Fruit fly (Drosophila melanogaster): Measurements from ENCODE around the gene Ent3.
A peak's percentile ranks its signal among the peaks of the same experiment; 100 is the strongest.

Gene Ent3

dm6 chr3L:12853423-12853822, at the start of gene Ent3:
TSS of gene Ent3 (plus strand) at chr3L:12853646.
- no peak for TF ChIP-seq CG9139 (GFP tag; optimal IDR thresholded peaks at IDR 0.05)
- TF ChIP-seq CG10631 (GFP tag; optimal IDR thresholded peaks at IDR 0.05): no peak
- TF ChIP-seq Eip78C (GFP tag): no peak
- no peak for TF ChIP-seq topi (GFP tag; optimal IDR thresholded peaks at IDR 0.05)
- TF ChIP-seq Hr39 (GFP tag; optimal IDR thresholded peaks at IDR 0.05): no peak
- TF ChIP-seq CG34406 (GFP tag; optimal IDR thresholded peaks at IDR 0.05): no peak
- no peak for TF ChIP-seq CG6808 (GFP tag; optimal IDR thresholded peaks at IDR 0.05)
- no peak for TF ChIP-seq Blimp-1 (GFP tag; optimal IDR thresholded peaks at IDR 0.05)

- peak; percentile 44; the same call in 2 of the 3 replicates for TF ChIP-seq CG6163 (GFP tag; IDR thresholded peaks at IDR 0.05)
- peak; percentile 22; the same call in 1 of the 3 replicates for TF ChIP-seq CG8119 (GFP tag; IDR thresholded peaks at IDR 0.05)
- no peak for TF ChIP-seq CG6792 (GFP tag; optimal IDR thresholded peaks at IDR 0.05)
- peak; percentile 53 for TF ChIP-seq fkh (GFP tag; optimal IDR thresholded peaks at IDR 0.05)
- no peak for TF ChIP-seq CG34406 (GFP tag; optimal IDR thresholded peaks at IDR 0.05)
- no peak for TF ChIP-seq Hr39 (GFP tag; optimal IDR thresholded peaks at IDR 0.05)
- TF ChIP-seq Hr38 (GFP tag; optimal IDR thresholded peaks at IDR 0.05): no peak
- no peak for TF ChIP-seq dac (GFP tag; optimal IDR thresholded peaks at IDR 0.05)
- TF ChIP-seq eg (GFP tag; IDR thresholded peaks at IDR 0.05): no peak
- TF ChIP-seq CG11902 (GFP tag; optimal IDR thresholded peaks at IDR 0.05): no peak
- peak; percentile 37 for TF ChIP-seq Eip78C (GFP tag)
- TF ChIP-seq CG15336 (GFP tag; IDR thresholded peaks at IDR 0.05): peak; percentile 16; the same call in 1 of the 2 replicates
- peak; percentile 30 to 67 for TF ChIP-seq ss (GFP tag; optimal IDR thresholded peaks at IDR 0.05)
Measured at dm6 chr3L:12804035-12804729, 49.3 kb upstream of the Ent3 start.

DNA sequence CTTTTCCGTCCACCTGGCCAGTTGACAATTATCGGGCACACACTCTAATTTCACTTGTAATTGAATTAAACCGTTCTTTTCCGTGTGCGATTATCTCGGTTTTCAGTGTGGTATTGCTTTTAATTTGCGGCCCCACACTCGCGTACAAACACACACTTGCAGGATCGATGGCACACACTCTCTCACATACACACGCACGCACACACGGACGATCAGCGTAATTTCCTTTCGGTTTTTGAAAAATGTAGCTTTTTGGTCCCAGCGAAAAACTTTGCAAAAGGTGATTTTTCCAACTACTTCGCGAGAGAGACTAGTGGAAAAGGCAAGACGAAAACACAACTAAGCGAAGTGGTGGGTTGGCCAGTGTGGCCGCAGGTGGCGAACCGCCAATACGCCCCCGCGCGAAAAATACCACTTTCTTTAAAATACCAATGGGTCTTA, 48.7 kb upstream of the Ent3 start, which contains the start of gene Atg1:
Atg1 (minus strand) TSS at position 387 of the 441 bp plus-strand sequence.
- TF ChIP-seq CG8119 (GFP tag; IDR thresholded peaks at IDR 0.05) (no peak), CG6854 (GFP tag; optimal IDR thresholded peaks at IDR 0.05) (peak; percentile 44), CG10669 (GFP tag; optimal IDR thresholded peaks at IDR 0.05) (no peak), Eip78C (GFP tag) (peak; percentile 85), esn (GFP tag; optimal IDR thresholded peaks at IDR 0.05) (peak; percentile 8), CG6163 (GFP tag; IDR thresholded peaks at IDR 0.05) (peak; percentile 49; the same call in 2 of the 3 replicates), Sox102F (GFP tag; optimal IDR thresholded peaks at IDR 0.05) (no peak), vri (GFP tag; optimal IDR thresholded peaks at IDR 0.05) (peak; percentile 33), CG4318 (GFP tag; optimal IDR thresholded peaks at IDR 0.05) (no peak), dsx (GFP tag; optimal IDR thresholded peaks at IDR 0.05; ENCODE audit: poor library complexity, severe bottlenecking) (no peak), Sox14 (GFP tag; optimal IDR thresholded peaks at IDR 0.05) (peak; percentile 9), CG10631 (GFP tag; optimal IDR thresholded peaks at IDR 0.05) (no peak)

dm6 chr3L:12805660-12806289, 47.7 kb upstream of the Ent3 start, which contains the start of gene Sap130:
TSS of gene Sap130 (plus strand) at chr3L:12805902.
- TF ChIP-seq pdm3 (GFP tag; optimal IDR thresholded peaks at IDR 0.05) (no peak), CG1621 (tag; optimal IDR thresholded peaks at IDR 0.05) (no peak), Eip78C (GFP tag) (peak; percentile 20), dsx (GFP tag; optimal IDR thresholded peaks at IDR 0.05; ENCODE audit: poor library complexity, severe bottlenecking) (peak; percentile 2), dac (GFP tag; optimal IDR thresholded peaks at IDR 0.05) (no peak)

dm6 chr3L:12806290-12806743, 47.1 kb upstream of the Ent3 start:
- TF ChIP-seq Smox (GFP tag; optimal IDR thresholded peaks at IDR 0.05) (no peak), Hr39 (GFP tag; optimal IDR thresholded peaks at IDR 0.05) (peak; percentile 18), CG11762 (GFP tag; optimal IDR thresholded peaks at IDR 0.05; ENCODE audit: insufficient read depth) (no peak), Eip93F (GFP tag; optimal IDR thresholded peaks at IDR 0.05) (peak; percentile 50), CG31627 (GFP tag; optimal IDR thresholded peaks at IDR 0.05) (peak; percentile 25), esn (GFP tag; optimal IDR thresholded peaks at IDR 0.05) (peak; percentile 60), net (GFP tag; optimal IDR thresholded peaks at IDR 0.05) (no peak), CG3032 (tag; optimal IDR thresholded peaks at IDR 0.05) (peak; percentile 60), CG11902 (GFP tag; optimal IDR thresholded peaks at IDR 0.05) (no peak), CG10669 (GFP tag; optimal IDR thresholded peaks at IDR 0.05) (no peak), CG16779 (tag; optimal IDR thresholded peaks at IDR 0.05) (peak; percentile 16), fd85E (GFP tag; optimal IDR thresholded peaks at IDR 0.05) (peak; percentile 51), CG6276 (GFP tag; optimal IDR thresholded peaks at IDR 0.05) (no peak), Hr38 (GFP tag; optimal IDR thresholded peaks at IDR 0.05) (no peak), Gug (GFP tag; IDR thresholded peaks at IDR 0.05) (no peak), Eip78C (GFP tag) (peak; percentile 86), Lpt (GFP tag; optimal IDR thresholded peaks at IDR 0.05) (peak; percentile 43), fkh (GFP tag; optimal IDR thresholded peaks at IDR 0.05) (no peak), Ets21C (GFP tag; optimal IDR thresholded peaks at IDR 0.05) (no peak)
